Comparison of ENCODE assay signal across 3 worm cellular contexts in genomic region chrV:10098429-10098828, ce11.
TF ChIP-seq lines count a peak whose summit lies in the region.

Gene ugt-47, minus strand, starts transcription at chrV:10098597.

TF ChIP-seq in whole organism, L3 larva, 47 proteins besides CTCF, POLR2A, EP300 and RAD21:
- TF ChIP-seq egl-27 (tag; optimal IDR thresholded peaks at IDR 0.05; lab: Kevin White, UChicago) (no peak), elt-2 (tag; optimal IDR thresholded peaks at IDR 0.05; lab: Kevin White, UChicago) (peak; percentile 61)
TF ChIP-seq in whole organism, L3 larva: peak in this region for 1.

TF ChIP-seq in whole organism, L4 larva, 104 proteins besides CTCF, POLR2A, EP300 and RAD21:
- TF ChIP-seq hlh-11 (tag; optimal IDR thresholded peaks at IDR 0.05; lab: Kevin White, UChicago) (peak; percentile 51), nhr-48 (tag; optimal IDR thresholded peaks at IDR 0.05; lab: Kevin White, UChicago) (peak; percentile 48), php-3 (GFP tag; IDR thresholded peaks at IDR 0.05; lab: Robert Waterston, UW) (0 out of 2 replicates have a peak, but pooled peaks have one; percentile 21), dmd-6 (GFP tag; IDR thresholded peaks at IDR 0.05; lab: Robert Waterston, UW) (peak; percentile 82), lin-39 (tag; optimal IDR thresholded peaks at IDR 0.05; lab: Kevin White, UChicago) (no peak), daf-16 (GFP tag; optimal IDR thresholded peaks at IDR 0.05; lab: Kevin White, UChicago) (peak in 1 of 2 experiments; percentile 21), daf-16 (tag; optimal IDR thresholded peaks at IDR 0.05; lab: Kevin White, UChicago) (peak; percentile 58), unc-62 (GFP tag; optimal IDR thresholded peaks at IDR 0.05 in 1 of 2; lab: Kevin White, UChicago) (peak in 1 of 2 experiments; percentile 14), unc-62 (tag; optimal IDR thresholded peaks at IDR 0.05; lab: Kevin White, UChicago) (no peak), dve-1 (tag; optimal IDR thresholded peaks at IDR 0.05; lab: Kevin White, UChicago; ENCODE audit: insufficient read depth) (peak; percentile 56), nhr-28 (tag; optimal IDR thresholded peaks at IDR 0.05; lab: Kevin White, UChicago) (peak; percentile 78), aha-1 (tag; lab: Kevin White, UChicago) (no peak), nhr-6 (tag; optimal IDR thresholded peaks at IDR 0.05; lab: Kevin White, UChicago) (no peak)

TF ChIP-seq in whole organism, young adult, 124 proteins besides CTCF, POLR2A, EP300 and RAD21:
- TF ChIP-seq unc-62 (GFP tag; optimal IDR thresholded peaks at IDR 0.05; lab: Kevin White, UChicago) (peak; percentile 14), K12H6.12 (tag; optimal IDR thresholded peaks at IDR 0.05; lab: Kevin White, UChicago) (no peak), nhr-80 (tag; optimal IDR thresholded peaks at IDR 0.05; lab: Kevin White, UChicago) (peak; percentile 52), mel-28 (tag; optimal IDR thresholded peaks at IDR 0.05; lab: Kevin White, UChicago; ENCODE audit: borderline replicate concordance) (no peak)
